Worm (Caenorhabditis elegans) whole organism, L4 larva: Measurements from ENCODE around the gene R04B5.11.

ENCODE experiments used
- F10B5.3 ChIP-seq: sonication (generic microtip); optimal IDR thresholded peaks from 2 replicates; lab custom pipeline; 2016; ENCODE audit warnings: mild to moderate bottlenecking, missing genetic modification characterization, missing compliant biosample characterization
- F44E2.7 ChIP-seq: fragments of 200-800 bp; sonication (Bioruptor generic); IDR thresholded peaks from 2 replicates; pipeline ENCODE4 v2.1.2; 2022; ENCODE audit warnings: missing genetic modification characterization, missing compliant biosample characterization
- F49E8.2 ChIP-seq: sonication (generic microtip); optimal IDR thresholded peaks from 2 replicates; lab custom pipeline; 2016; ENCODE audit warnings: missing compliant biosample characterization, mild to moderate bottlenecking, missing genetic modification characterization, borderline replicate concordance
- Y5F2A.4 ChIP-seq: fragments of 200-800 bp; sonication (Bioruptor generic); optimal IDR thresholded peaks from 2 replicates; lab custom pipeline; 2018; ENCODE audit warnings: mild to moderate bottlenecking, missing genetic modification characterization, missing compliant biosample characterization
- ZK337.2 ChIP-seq: fragments of 200-800 bp; sonication (Bioruptor generic); IDR thresholded peaks from 2 replicates; pipeline ENCODE4 v1.3.6; 2022; ENCODE audit warnings: missing genetic modification reagents, missing genetic modification characterization, missing compliant biosample characterization
- aha-1 ChIP-seq: fragments of 150-350 bp; peaks from one replicate; lab custom pipeline; 2014; ENCODE audit warnings: missing biosample characterization, missing genetic modification characterization
- arid-1 ChIP-seq: fragments of 200-800 bp; sonication (Bioruptor generic); conservative IDR thresholded peaks from 2 replicates; pipeline ENCODE4 v1.3.6; 2022; ENCODE audit warnings: missing genetic modification reagents, missing genetic modification characterization, missing compliant biosample characterization
- attf-4 ChIP-seq: sonication (generic microtip); optimal IDR thresholded peaks from 3 replicates; lab custom pipeline; 2017; ENCODE audit warnings: missing biosample characterization, missing genetic modification characterization
- ceh-44 ChIP-seq: fragments of 200-800 bp; sonication (Bioruptor generic); IDR thresholded peaks from 2 replicates; pipeline ENCODE4 v1.3.6; 2022; ENCODE audit warnings: missing genetic modification reagents, missing genetic modification characterization, missing compliant biosample characterization
- ceh-62 ChIP-seq: sonication (generic microtip); optimal IDR thresholded peaks from 2 replicates; lab custom pipeline; 2017; ENCODE audit warnings: missing biosample characterization, missing genetic modification characterization
- ceh-82 ChIP-seq: sonication (generic microtip); optimal IDR thresholded peaks from 2 replicates; lab custom pipeline; 2017; ENCODE audit warnings: missing biosample characterization, missing genetic modification characterization
- ctbp-1 ChIP-seq: fragments of 200-800 bp; sonication (Bioruptor generic); IDR thresholded peaks from 2 replicates; pipeline ENCODE4 v1.3.6; 2022; ENCODE audit warnings: missing genetic modification reagents, missing genetic modification characterization, missing compliant biosample characterization
- daf-19 ChIP-seq: fragments of 200-800 bp; sonication (Bioruptor generic); conservative IDR thresholded peaks from 2 replicates; pipeline ENCODE4 v1.3.6; 2022; ENCODE audit warnings: missing genetic modification characterization, missing compliant biosample characterization
- daf-8 ChIP-seq: fragments of 200-800 bp; sonication (Bioruptor generic); IDR thresholded peaks from 2 replicates; pipeline ENCODE4 v1.3.6; 2022; ENCODE audit warnings: missing genetic modification characterization, missing compliant biosample characterization
- dpl-1 ChIP-seq: fragments of 150-350 bp; optimal IDR thresholded peaks from 2 replicates; lab custom pipeline; 2014; ENCODE audit warnings: missing biosample characterization, missing genetic modification reagents, missing genetic modification characterization
- dve-1 ChIP-seq: sonication (generic microtip); optimal IDR thresholded peaks from 2 replicates; lab custom pipeline; 2017; ENCODE audit warnings: antibody characterized with exemption, mild to moderate bottlenecking, missing genetic modification characterization, missing compliant biosample characterization; ENCODE audit not compliant: insufficient read depth
- egl-27 ChIP-seq: sonication (generic microtip); optimal IDR thresholded peaks from 3 replicates; lab custom pipeline; 2017; ENCODE audit warnings: missing biosample characterization, missing genetic modification reagents, missing genetic modification characterization
- hif-1 ChIP-seq, 2 experiments: sonication (generic microtip); optimal IDR thresholded peaks; 2 replicates each; lab custom pipeline; 2016 to 2017; ENCODE audit warnings: missing compliant biosample characterization in 2 of 2, missing genetic modification characterization in 2 of 2, missing genetic modification reagents in 2 of 2, missing genotype in 2 of 2, mild to moderate bottlenecking in 1 of 2
- hlh-11 ChIP-seq: fragments of 200-800 bp; sonication (Bioruptor generic); optimal IDR thresholded peaks from 2 replicates; lab custom pipeline; 2018; ENCODE audit warnings: mild to moderate bottlenecking, missing genetic modification characterization, missing compliant biosample characterization
- hmg-1.1 ChIP-seq: fragments of 200-800 bp; sonication (Bioruptor generic); IDR thresholded peaks from 2 replicates; pipeline ENCODE4 v1.3.6; 2022; ENCODE audit warnings: missing genetic modification reagents, missing genetic modification characterization, missing compliant biosample characterization
- jun-1 ChIP-seq: fragments of 150-350 bp; optimal IDR thresholded peaks from 2 replicates; lab custom pipeline; 2014; ENCODE audit warnings: missing biosample characterization, missing genetic modification reagents, missing genetic modification characterization
- lim-7 ChIP-seq: fragments of 200-800 bp; sonication (Bioruptor generic); IDR thresholded peaks from 2 replicates; pipeline ENCODE4 v1.3.6; 2022; ENCODE audit warnings: missing genetic modification characterization, missing compliant biosample characterization
- lin-1 ChIP-seq: fragments of 200-800 bp; sonication (Bioruptor generic); IDR thresholded peaks from 2 replicates; pipeline ENCODE4 v1.3.6; 2022; ENCODE audit warnings: missing genetic modification reagents, missing genetic modification characterization, missing compliant biosample characterization
- lir-3 ChIP-seq: sonication (generic microtip); optimal IDR thresholded peaks from 2 replicates; lab custom pipeline; 2016; ENCODE audit warnings: mild to moderate bottlenecking, missing genetic modification characterization, missing compliant biosample characterization
- madf-9 ChIP-seq: fragments of 200-800 bp; sonication (Bioruptor generic); conservative IDR thresholded peaks from 2 replicates; pipeline ENCODE4 v1.3.6; 2022; ENCODE audit warnings: missing genetic modification reagents, missing genetic modification characterization, missing compliant biosample characterization
- mes-2 ChIP-seq: sonication (generic microtip); optimal IDR thresholded peaks from 2 replicates; lab custom pipeline; 2016; ENCODE audit warnings: missing genotype, mild to moderate bottlenecking, missing genetic modification characterization, missing compliant biosample characterization; ENCODE audit not compliant: poor library complexity, severe bottlenecking
- nhr-11 ChIP-seq: fragments of 150-350 bp; optimal IDR thresholded peaks from 2 replicates; lab custom pipeline; 2014; ENCODE audit warnings: missing biosample characterization, missing genetic modification characterization
- nhr-237 ChIP-seq: sonication (generic microtip); optimal IDR thresholded peaks from 2 replicates; lab custom pipeline; 2017; ENCODE audit warnings: missing biosample characterization, missing genetic modification characterization
- nhr-48 ChIP-seq: sonication (generic microtip); optimal IDR thresholded peaks from 2 replicates; lab custom pipeline; 2016; ENCODE audit warnings: mild to moderate bottlenecking, missing genetic modification characterization, missing compliant biosample characterization
- nhr-6 ChIP-seq: fragments of 150-350 bp; optimal IDR thresholded peaks from 2 replicates; lab custom pipeline; 2014; ENCODE audit warnings: missing biosample characterization, missing genetic modification characterization
- nhr-76 ChIP-seq: fragments of 150-350 bp; optimal IDR thresholded peaks from 2 replicates; lab custom pipeline; 2014; ENCODE audit warnings: missing biosample characterization, missing genetic modification characterization
- php-3 ChIP-seq: fragments of 200-800 bp; sonication (Bioruptor generic); IDR thresholded peaks from 2 replicates; pipeline ENCODE4 v1.3.6; 2022; ENCODE audit warnings: missing genetic modification reagents, missing genetic modification characterization, missing compliant biosample characterization
- saeg-2 ChIP-seq: fragments of 200-800 bp; sonication (Bioruptor generic); IDR thresholded peaks from 2 replicates; pipeline ENCODE4 v1.3.6; 2022; ENCODE audit warnings: missing genetic modification reagents, missing genetic modification characterization, missing compliant biosample characterization
- skn-1 ChIP-seq: fragments of 150-350 bp; optimal IDR thresholded peaks from 2 replicates; lab custom pipeline; 2014; ENCODE audit warnings: missing biosample characterization, missing genetic modification characterization
- snpc-4 ChIP-seq: fragments of 150-350 bp; optimal IDR thresholded peaks from 2 replicates; lab custom pipeline; 2014; ENCODE audit warnings: missing biosample characterization, missing genetic modification characterization
- tag-97 ChIP-seq: fragments of 200-800 bp; sonication (Bioruptor generic); IDR thresholded peaks from 2 replicates; pipeline ENCODE4 v1.3.6; 2022; ENCODE audit warnings: missing genetic modification characterization, missing compliant biosample characterization
- tra-1 ChIP-seq: fragments of 200-800 bp; sonication (Bioruptor generic); IDR thresholded peaks from 2 replicates; pipeline ENCODE4 v1.3.6; 2022; ENCODE audit warnings: missing genetic modification reagents, missing genetic modification characterization, missing compliant biosample characterization
- unc-62 ChIP-seq, 3 experiments: fragments of 150-350 bp in 1 of 3; sonication (generic microtip); optimal IDR thresholded peaks in 2 of 3; peaks in 1 of 3; 1 replicate in 1 of 3; 2 replicates in 2 of 3; lab custom pipeline; 2014 to 2017; ENCODE audit warnings: missing biosample characterization in 3 of 3, missing genetic modification characterization in 3 of 3, missing genetic modification reagents in 3 of 3, missing genotype in 1 of 3
- zfp-2 ChIP-seq: sonication (generic microtip); optimal IDR thresholded peaks from 2 replicates; lab custom pipeline; 2016; ENCODE audit warnings: mild to moderate bottlenecking, missing genetic modification characterization, missing compliant biosample characterization
- zip-11 ChIP-seq: fragments of 200-800 bp; sonication (Bioruptor generic); IDR thresholded peaks from 2 replicates; pipeline ENCODE4 v1.3.6; 2022; ENCODE audit warnings: missing genetic modification characterization, missing compliant biosample characterization
- ztf-11 ChIP-seq: fragments of 150-350 bp; optimal IDR thresholded peaks from 2 replicates; lab custom pipeline; 2014; ENCODE audit warnings: missing biosample characterization, missing genetic modification characterization

Gene R04B5.11

ce11 chrV:10075441-10075840 lies 15.6 kb downstream of the R04B5.11 start, which contains the start of gene F57A8.7:
Gene F57A8.7 (plus strand): TSS chrV:10075741.
- TF ChIP-seq nhr-11 (tag; lab: Kevin White, UChicago) (no peak), nhr-76 (tag; lab: Kevin White, UChicago) (no peak), ZK337.2 (no peak), lim-7 (GFP tag; lab: Robert Waterston, UW) (no peak), ceh-82 (tag; lab: Kevin White, UChicago) (no peak), hif-1 (tag; optimal IDR thresholded peaks at IDR 0.05; lab: Kevin White, UChicago) (no peak), zip-11 (no peak), dpl-1 (GFP tag; lab: Kevin White, UChicago) (no peak), lir-3 (tag; lab: Kevin White, UChicago) (no peak), mes-2 (tag; lab: Kevin White, UChicago) (no peak), snpc-4 (tag; lab: Kevin White, UChicago) (no peak), arid-1 (GFP tag; lab: Robert Waterston, UW) (no peak), saeg-2 (GFP tag; lab: Robert Waterston, UW) (no peak), dve-1 (no peak), Y5F2A.4 (GFP tag; lab: Kevin White, UChicago) (no peak), zfp-2 (no peak), lin-1 (no peak), jun-1 (tag; lab: Kevin White, UChicago) (no peak), nhr-237 (tag; lab: Kevin White, UChicago) (no peak), tra-1 (GFP tag; lab: Robert Waterston, UW) (no peak)

ce11 chrV:10073793-10074192 lies 17.3 kb downstream of the R04B5.11 start, which contains the start of gene F57A8.6:
Gene F57A8.6 (minus strand): TSS chrV:10073893.
- TF ChIP-seq hlh-11 (tag; lab: Kevin White, UChicago): no peak
- TF ChIP-seq ctbp-1 (GFP tag; lab: Robert Waterston, UW): no peak
- no peak for TF ChIP-seq nhr-48 (tag; lab: Kevin White, UChicago)
- no peak for TF ChIP-seq ceh-62 (tag; lab: Kevin White, UChicago)
- no peak for TF ChIP-seq ztf-11
- no peak for TF ChIP-seq hmg-1.1 (GFP tag; lab: Robert Waterston, UW)
- TF ChIP-seq madf-9 (GFP tag; lab: Robert Waterston, UW): no peak
- no peak for TF ChIP-seq aha-1 (tag; lab: Kevin White, UChicago)
- TF ChIP-seq egl-27 (tag; lab: Kevin White, UChicago): no peak
- no peak for TF ChIP-seq Y5F2A.4 (GFP tag; lab: Kevin White, UChicago)
- no peak for TF ChIP-seq nhr-6 (tag; lab: Kevin White, UChicago)
- no peak for TF ChIP-seq F49E8.2
- TF ChIP-seq lin-1: no peak
- TF ChIP-seq dpl-1 (GFP tag; lab: Kevin White, UChicago): no peak
- TF ChIP-seq attf-4: no peak
- no peak for TF ChIP-seq F44E2.7 (GFP tag; lab: Robert Waterston, UW)
- TF ChIP-seq php-3 (GFP tag; lab: Robert Waterston, UW): no peak
- no peak for TF ChIP-seq zip-11
- no peak for TF ChIP-seq daf-19 (GFP tag; lab: Robert Waterston, UW)

- TF ChIP-seq skn-1 (tag; lab: Kevin White, UChicago): no peak
- TF ChIP-seq F10B5.3: no peak
- TF ChIP-seq saeg-2 (GFP tag; lab: Robert Waterston, UW): no peak
- TF ChIP-seq nhr-11 (tag; lab: Kevin White, UChicago): no peak
- TF ChIP-seq unc-62 (GFP tag; optimal IDR thresholded peaks at IDR 0.05 in 1 of 2; lab: Kevin White, UChicago): peak in 1 of 2 experiments; percentile 91
- no peak for TF ChIP-seq unc-62 (tag; optimal IDR thresholded peaks at IDR 0.05; lab: Kevin White, UChicago)
- no peak for TF ChIP-seq daf-8
- no peak for TF ChIP-seq ceh-44 (GFP tag; lab: Robert Waterston, UW)
- TF ChIP-seq tag-97 (GFP tag; lab: Robert Waterston, UW): no peak
Observed at ce11 chrV:10072721-10073120, 18.3 kb downstream of the R04B5.11 start.
